Fruit fly (Drosophila melanogaster) whole organism, embryonic: Measurements from ENCODE around the gene CG13247.

ENCODE experiments used
- BEAF-32 ChIP-seq: fragments of 200-800 bp; sonication (Bioruptor generic); optimal IDR thresholded peaks from 3 replicates; lab custom pipeline; 2017; ENCODE audit warnings: missing biosample characterization, missing genetic modification characterization, mild to moderate bottlenecking, moderate library complexity, missing genetic modification reagents
- Bgb ChIP-seq: fragments of 200-800 bp; sonication (Bioruptor generic); IDR thresholded peaks from 2 replicates; pipeline ENCODE4 v1.3.6; 2022; ENCODE audit warnings: missing biosample characterization, missing genetic modification characterization; ENCODE audit not compliant: partially characterized antibody
- CG10431 ChIP-seq: fragments of 200-800 bp; sonication (Bioruptor generic); optimal IDR thresholded peaks from 3 replicates; lab custom pipeline; 2018; ENCODE audit warnings: missing biosample characterization, mild to moderate bottlenecking, missing genetic modification characterization
- CG10543 ChIP-seq: fragments of 200-800 bp; sonication (Bioruptor generic); optimal IDR thresholded peaks from 3 replicates; lab custom pipeline; 2017; ENCODE audit warnings: missing biosample characterization, mild to moderate bottlenecking, missing genetic modification characterization, moderate library complexity
- CG11398 ChIP-seq: fragments of 200-800 bp; sonication (Bioruptor generic); optimal IDR thresholded peaks from 2 replicates; lab custom pipeline; 2016; ENCODE audit warnings: missing biosample characterization, missing genetic modification characterization
- CG12236 ChIP-seq: fragments of 200-800 bp; sonication (Bioruptor generic); optimal IDR thresholded peaks from 2 replicates; lab custom pipeline; 2016; ENCODE audit warnings: missing biosample characterization, missing genetic modification characterization
- CG13624 ChIP-seq: fragments of 200-800 bp; sonication (Bioruptor generic); optimal IDR thresholded peaks from 2 replicates; lab custom pipeline; 2016; ENCODE audit warnings: missing biosample characterization, missing genetic modification characterization
- CG14667 ChIP-seq: fragments of 200-800 bp; sonication (Bioruptor generic); IDR thresholded peaks from 2 replicates; pipeline ENCODE4 v1.3.6; 2022; ENCODE audit warnings: missing biosample characterization, missing genetic modification characterization
- CG14860 ChIP-seq: fragments of 200-800 bp; sonication (Bioruptor generic); IDR thresholded peaks from 3 replicates; pipeline ENCODE4 v1.3.6; 2022; ENCODE audit warnings: missing biosample characterization, missing genetic modification characterization; ENCODE audit not compliant: partially characterized antibody
- CG15269 ChIP-seq: fragments of 200-800 bp; sonication (Bioruptor generic); optimal IDR thresholded peaks from 2 replicates; lab custom pipeline; 2018; ENCODE audit warnings: missing biosample characterization, mild to moderate bottlenecking, missing genetic modification characterization, moderate library complexity
- CG17802 ChIP-seq: fragments of 200-800 bp; sonication (Bioruptor generic); optimal IDR thresholded peaks from 2 replicates; lab custom pipeline; 2018; ENCODE audit warnings: missing biosample characterization, mild to moderate bottlenecking, missing genetic modification characterization, moderate library complexity
- CG2116 ChIP-seq: fragments of 200-800 bp; sonication (Bioruptor generic); optimal IDR thresholded peaks from 3 replicates; lab custom pipeline; 2018; ENCODE audit warnings: missing biosample characterization, mild to moderate bottlenecking, missing genetic modification characterization
- CG30403 ChIP-seq: fragments of 200-800 bp; sonication (Bioruptor generic); optimal IDR thresholded peaks from 3 replicates; lab custom pipeline; 2016; ENCODE audit warnings: missing biosample characterization, missing genetic modification characterization
- CG31441 ChIP-seq: fragments of 200-800 bp; sonication (Bioruptor generic); IDR thresholded peaks from 2 replicates; pipeline ENCODE4 v1.3.6; 2022; ENCODE audit warnings: missing biosample characterization, missing genetic modification characterization
- CG32772 ChIP-seq: fragments of 200-800 bp; sonication (Bioruptor generic); IDR thresholded peaks from 2 replicates; pipeline ENCODE4 v1.3.6; 2022; ENCODE audit warnings: missing biosample characterization, missing genetic modification characterization
- CG3281 ChIP-seq: fragments of 200-800 bp; sonication (Bioruptor generic); optimal IDR thresholded peaks from 3 replicates; lab custom pipeline; 2017; ENCODE audit warnings: missing biosample characterization, mild to moderate bottlenecking, missing genetic modification characterization
- CG3995 ChIP-seq: fragments of 200-800 bp; sonication (Bioruptor generic); optimal IDR thresholded peaks from 3 replicates; lab custom pipeline; 2016; ENCODE audit warnings: missing biosample characterization, missing genetic modification characterization
- CG7556 ChIP-seq: fragments of 200-800 bp; sonication (Bioruptor generic); optimal IDR thresholded peaks from 2 replicates; lab custom pipeline; 2017; ENCODE audit warnings: missing biosample characterization, mild to moderate bottlenecking, missing genetic modification characterization
- CG7745 ChIP-seq: fragments of 200-800 bp; sonication (Bioruptor generic); optimal IDR thresholded peaks from 2 replicates; lab custom pipeline; 2018; ENCODE audit warnings: missing biosample characterization, mild to moderate bottlenecking, missing genetic modification characterization, moderate library complexity
- CG8359 ChIP-seq: fragments of 200-800 bp; sonication (Bioruptor generic); optimal IDR thresholded peaks from 2 replicates; lab custom pipeline; 2017; ENCODE audit warnings: missing biosample characterization, mild to moderate bottlenecking, missing genetic modification characterization, borderline replicate concordance
- CG8388 ChIP-seq: fragments of 200-800 bp; sonication (Bioruptor generic); optimal IDR thresholded peaks from 2 replicates; lab custom pipeline; 2019; ENCODE audit warnings: missing biosample characterization, mild to moderate bottlenecking, missing genetic modification characterization, moderate library complexity
- CG9437 ChIP-seq: fragments of 200-800 bp; sonication (Bioruptor generic); optimal IDR thresholded peaks from 2 replicates; lab custom pipeline; 2018; ENCODE audit warnings: missing biosample characterization, mild to moderate bottlenecking, missing genetic modification characterization
- CTCF ChIP-seq: fragments of 200-800 bp; sonication (Bioruptor generic); optimal IDR thresholded peaks from 2 replicates; lab custom pipeline; 2017; ENCODE audit warnings: missing biosample characterization, mild to moderate bottlenecking, missing genetic modification characterization, moderate library complexity
- Camta ChIP-seq: fragments of 200-800 bp; sonication (Bioruptor generic); optimal IDR thresholded peaks from 2 replicates; lab custom pipeline; 2016; ENCODE audit warnings: missing biosample characterization, missing genetic modification characterization
- D ChIP-seq, 2 experiments: fragments of 200-800 bp in 1 of 2; fragments of >200 bp in 1 of 2; sonication (Bioruptor generic) in 1 of 2; optimal IDR thresholded peaks; 2 replicates in 1 of 2; 3 replicates in 1 of 2; lab custom pipeline; 2017; ENCODE audit warnings: mild to moderate bottlenecking in 1 of 2, missing biosample characterization in 1 of 2, missing genetic modification characterization in 1 of 2, missing genetic modification reagents in 1 of 2
- Dbx ChIP-seq: fragments of 200-800 bp; sonication (Bioruptor generic); IDR thresholded peaks from 3 replicates; pipeline ENCODE4 v1.3.6; 2022; ENCODE audit warnings: missing biosample characterization, missing genetic modification characterization
- Ets65A ChIP-seq: fragments of 200-800 bp; sonication (Bioruptor generic); peaks from one replicate; lab custom pipeline; 2016; ENCODE audit warnings: missing biosample characterization, missing genetic modification characterization
- Hr51 ChIP-seq, 2 experiments: fragments of 200-800 bp; sonication (Bioruptor generic); optimal IDR thresholded peaks; 2 replicates in 1 of 2; 3 replicates in 1 of 2; lab custom pipeline; 2016 to 2018; ENCODE audit warnings: missing biosample characterization in 2 of 2, missing genetic modification characterization in 2 of 2, mild to moderate bottlenecking in 1 of 2, moderate library complexity in 1 of 2
- Med ChIP-seq: fragments of 200-800 bp; sonication (Bioruptor generic); peaks from one replicate; lab custom pipeline; 2016; ENCODE audit warnings: missing biosample characterization, missing genetic modification characterization, mild to moderate bottlenecking, inconsistent platforms, moderate library complexity
- Vsx1 ChIP-seq: fragments of 200-800 bp; sonication (Bioruptor generic); optimal IDR thresholded peaks from 2 replicates; lab custom pipeline; 2017; ENCODE audit warnings: missing biosample characterization, mild to moderate bottlenecking, missing genetic modification characterization, missing genetic modification reagents
- amos ChIP-seq: fragments of 200-800 bp; sonication (Bioruptor generic); IDR thresholded peaks from 2 replicates; pipeline ENCODE4 v1.3.6; 2022; ENCODE audit warnings: missing biosample characterization, missing genetic modification characterization; ENCODE audit not compliant: partially characterized antibody
- ara ChIP-seq: fragments of 200-800 bp; sonication (Bioruptor generic); IDR thresholded peaks from 2 replicates; pipeline ENCODE4 v1.3.6; 2022; ENCODE audit warnings: missing biosample characterization, missing genetic modification characterization
- bab2 ChIP-seq: fragments of 200-800 bp; sonication (Bioruptor generic); optimal IDR thresholded peaks from 2 replicates; lab custom pipeline; 2016; ENCODE audit warnings: missing biosample characterization, missing genetic modification characterization
- btn ChIP-seq: fragments of 200-800 bp; sonication (Bioruptor generic); optimal IDR thresholded peaks from 2 replicates; lab custom pipeline; 2016; ENCODE audit warnings: missing biosample characterization, missing genetic modification characterization
- chm ChIP-seq: fragments of 200-800 bp; sonication (Bioruptor generic); IDR thresholded peaks from 2 replicates; pipeline ENCODE4 v1.3.6; 2022; ENCODE audit warnings: missing biosample characterization, missing genetic modification characterization
- dmrt99B ChIP-seq: fragments of 200-800 bp; sonication (Bioruptor generic); optimal IDR thresholded peaks from 2 replicates; lab custom pipeline; 2018; ENCODE audit warnings: missing biosample characterization, mild to moderate bottlenecking, missing genetic modification characterization, moderate library complexity
- dpn ChIP-seq, 2 experiments: fragments of 200-800 bp; sonication (Bioruptor generic); optimal IDR thresholded peaks; 3 replicates each; lab custom pipeline; 2016; ENCODE audit warnings: missing biosample characterization in 2 of 2, missing genetic modification characterization in 2 of 2
- ems ChIP-seq: fragments of 200-800 bp; sonication (Bioruptor generic); optimal IDR thresholded peaks from 3 replicates; lab custom pipeline; 2016; ENCODE audit warnings: missing biosample characterization, missing genetic modification characterization
- en ChIP-seq: fragments of 200-800 bp; sonication (Bioruptor generic); optimal IDR thresholded peaks from 2 replicates; lab custom pipeline; 2016; ENCODE audit warnings: missing biosample characterization, missing genetic modification characterization
- ewg ChIP-seq: fragments of 200-800 bp; sonication (Bioruptor generic); optimal IDR thresholded peaks from 3 replicates; lab custom pipeline; 2017; ENCODE audit warnings: mild to moderate bottlenecking, missing biosample characterization, missing genetic modification reagents, missing genetic modification characterization
- gem ChIP-seq: fragments of 200-800 bp; sonication (Bioruptor generic); optimal IDR thresholded peaks from 2 replicates; lab custom pipeline; 2019; ENCODE audit warnings: missing biosample characterization, mild to moderate bottlenecking, missing genetic modification characterization, moderate library complexity
- gsb-n ChIP-seq: fragments of 200-800 bp; sonication (Bioruptor generic); optimal IDR thresholded peaks from 3 replicates; lab custom pipeline; 2018; ENCODE audit warnings: missing biosample characterization, mild to moderate bottlenecking, missing genetic modification characterization
- inv ChIP-seq: fragments of 200-800 bp; sonication (Bioruptor generic); IDR thresholded peaks from 2 replicates; pipeline ENCODE4 v1.3.6; 2022; ENCODE audit warnings: missing biosample characterization, missing genetic modification characterization; ENCODE audit not compliant: partially characterized antibody
- kay ChIP-seq: fragments of 200-800 bp; sonication (Bioruptor generic); optimal IDR thresholded peaks from 2 replicates; lab custom pipeline; 2016; ENCODE audit warnings: missing biosample characterization, missing genetic modification characterization
- peb ChIP-seq: fragments of 200-800 bp; sonication (Bioruptor generic); IDR thresholded peaks from 2 replicates; pipeline ENCODE4 v1.3.6; 2022; ENCODE audit warnings: missing biosample characterization, missing genetic modification characterization
- sim ChIP-seq: fragments of 200-800 bp; sonication (Bioruptor generic); IDR thresholded peaks from 2 replicates; pipeline ENCODE4 v1.3.6; 2022; ENCODE audit warnings: missing biosample characterization, missing genetic modification characterization
- sqz ChIP-seq: fragments of 200-800 bp; sonication (Bioruptor generic); optimal IDR thresholded peaks from 3 replicates; lab custom pipeline; 2018; ENCODE audit warnings: missing biosample characterization, mild to moderate bottlenecking, missing genetic modification characterization
- tap ChIP-seq: fragments of 200-800 bp; optimal IDR thresholded peaks from 3 replicates; lab custom pipeline; 2019; ENCODE audit warnings: missing biosample characterization, mild to moderate bottlenecking, missing genetic modification characterization, moderate library complexity
- twi ChIP-seq: fragments of 200-800 bp; optimal IDR thresholded peaks from 2 replicates; lab custom pipeline; 2019; ENCODE audit warnings: missing biosample characterization, mild to moderate bottlenecking, missing genetic modification characterization, moderate library complexity

The CG13247 gene

dm6 chr3L:20388983-20389382, 18.9 kb downstream of the CG13247 start (continued):
- TF ChIP-seq gsb-n = no peak
- no peak for TF ChIP-seq inv
- peak; percentile 61 for TF ChIP-seq gem (tag; lab: Kevin White, UChicago)
- TF ChIP-seq BEAF-32 (GFP tag; lab: Kevin White, UChicago) = no peak
- no peak; the same call in 1 of the 2 replicates for TF ChIP-seq CG14667 (GFP tag; lab: Robert Waterston, UW)
- no peak; the same call in 1 of the 2 replicates for TF ChIP-seq chm (GFP tag; lab: Robert Waterston, UW)

DNA sequence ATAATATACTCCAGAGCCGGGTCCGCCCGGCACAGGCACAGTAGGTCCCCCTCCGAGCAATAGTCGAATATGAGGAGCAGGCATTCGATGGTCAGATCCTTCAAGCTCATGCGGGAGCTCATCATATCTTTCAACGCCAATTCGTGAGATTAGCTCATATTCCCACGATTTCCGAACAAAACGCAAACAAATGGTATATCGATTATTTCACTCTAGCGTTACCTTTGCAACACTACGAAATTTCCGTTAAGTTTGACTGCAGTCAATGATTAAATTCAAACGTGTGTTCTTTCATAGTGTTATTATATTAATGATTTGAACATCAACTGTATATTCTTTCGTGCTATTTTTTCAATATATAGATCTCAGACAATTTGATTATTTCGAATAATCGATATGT, 23.2 kb downstream of the CG13247 start, which contains the start of gene CG33969:
CG33969 (minus strand) TSS at position 197 of the 400 bp plus-strand sequence.
- TF ChIP-seq ewg (GFP tag; lab: Kevin White, UChicago) = no peak
- TF ChIP-seq CG12236 (GFP tag; lab: Kevin White, UChicago) = no peak
- no peak for TF ChIP-seq Camta (GFP tag; lab: Kevin White, UChicago)
- no peak for TF ChIP-seq CG8388 (GFP tag; lab: Kevin White, UChicago)
- TF ChIP-seq CG2116 = peak; percentile 82
- TF ChIP-seq CG3281 = no peak
- peak; percentile 58 for TF ChIP-seq CG9437 (GFP tag; lab: Kevin White, UChicago)
- no peak for TF ChIP-seq CG13624 (GFP tag; lab: Kevin White, UChicago)
- no peak for TF ChIP-seq CG11398 (GFP tag; lab: Kevin White, UChicago)
- no peak for TF ChIP-seq bab2 (GFP tag; lab: Kevin White, UChicago)
- TF ChIP-seq CG17802 (tag; lab: Kevin White, UChicago) = no peak
- no peak for TF ChIP-seq sqz (GFP tag; lab: Kevin White, UChicago)
- TF ChIP-seq CG30403 (GFP tag; lab: Kevin White, UChicago) = no peak
- TF ChIP-seq dmrt99B (tag; lab: Kevin White, UChicago) = no peak
- no peak for TF ChIP-seq CG10431 (GFP tag; lab: Kevin White, UChicago)
- no peak for TF ChIP-seq CG31441 (GFP tag; lab: Robert Waterston, UW)
- TF ChIP-seq tap (tag; lab: Kevin White, UChicago) = no peak
- TF ChIP-seq CG14860 (GFP tag; lab: Robert Waterston, UW) = no peak
- no peak for TF ChIP-seq twi (tag; lab: Kevin White, UChicago)
- TF ChIP-seq chm (GFP tag; lab: Robert Waterston, UW) = no peak
- TF ChIP-seq CG7745 = no peak
- TF ChIP-seq ems (GFP tag; lab: Kevin White, UChicago) = no peak
- no peak for TF ChIP-seq CG10543 (GFP tag; lab: Kevin White, UChicago)
- TF ChIP-seq Bgb = peak; percentile 6; the same call in 1 of the 2 replicates
- no peak for TF ChIP-seq CG15269
- peak; percentile 5 for TF ChIP-seq CG3995 (GFP tag; lab: Kevin White, UChicago)
- no peak for TF ChIP-seq en (GFP tag; lab: Kevin White, UChicago)
- TF ChIP-seq peb = no peak
- peak; percentile 20 for TF ChIP-seq Vsx1 (GFP tag; lab: Kevin White, UChicago)
- no peak for TF ChIP-seq gem (tag; lab: Kevin White, UChicago)
- TF ChIP-seq ara = no peak
- TF ChIP-seq CG7556 (GFP tag; lab: Kevin White, UChicago) = no peak
- TF ChIP-seq BEAF-32 (GFP tag; lab: Kevin White, UChicago) = peak; percentile 58
- TF ChIP-seq amos = no peak; the same call in 1 of the 2 replicates
- no peak for TF ChIP-seq D (optimal IDR thresholded peaks at IDR 0.05; lab: Kevin White, UChicago)
- no peak for TF ChIP-seq D (GFP tag; optimal IDR thresholded peaks at IDR 0.05; lab: Kevin White, UChicago)
- TF ChIP-seq Med = peak; percentile 65
- no peak for TF ChIP-seq Ets65A
- TF ChIP-seq btn (GFP tag; lab: Kevin White, UChicago) = no peak
- no peak for TF ChIP-seq Dbx (GFP tag; lab: Robert Waterston, UW)
- TF ChIP-seq kay (GFP tag; lab: Kevin White, UChicago) = no peak
- TF ChIP-seq CG8359 (GFP tag; lab: Kevin White, UChicago) = no peak
- TF ChIP-seq dpn (GFP tag; optimal IDR thresholded peaks at IDR 0.05; lab: Kevin White, UChicago) = no peak
- no peak for TF ChIP-seq CTCF (GFP tag; lab: Kevin White, UChicago)
- no peak for TF ChIP-seq Hr51 (GFP tag; optimal IDR thresholded peaks at IDR 0.05; lab: Kevin White, UChicago)
- TF ChIP-seq sim (GFP tag; lab: Robert Waterston, UW) = no peak
- no peak for TF ChIP-seq CG32772
